Worm (Caenorhabditis elegans): ENCODE results near the gene Y48C3A.20.

DNA sequence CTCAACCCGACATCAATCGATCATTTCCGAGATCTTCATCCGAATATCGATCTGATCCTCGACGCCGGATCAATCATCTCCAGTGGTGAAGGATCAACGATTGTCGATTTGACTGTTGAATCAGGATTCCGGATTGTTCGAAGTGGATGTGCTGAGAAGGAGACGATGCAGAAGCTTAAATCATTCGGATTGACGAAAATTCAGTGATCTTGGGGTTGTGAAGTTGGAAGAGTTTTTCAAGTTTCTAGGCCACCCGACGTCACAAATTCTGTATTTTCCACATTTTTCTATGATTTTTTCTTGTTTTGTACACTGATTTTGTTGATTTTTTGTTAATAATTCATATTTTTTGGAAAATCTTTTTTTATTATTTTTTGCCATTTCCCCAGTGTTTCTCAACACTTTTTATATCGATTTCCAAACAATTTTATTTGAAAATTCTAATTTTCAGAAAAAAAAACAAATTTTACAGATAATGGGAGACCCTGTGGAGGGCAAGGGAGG, 45.2 kb downstream of the Y48C3A.20 start, which contains the start of gene Y48E1C.1:
- TF ChIP-seq pax-1 (tag; optimal IDR thresholded peaks at IDR 0.05) (no peak), ceh-6 (GFP tag; optimal IDR thresholded peaks at IDR 0.05) (no peak), elt-2 (tag; optimal IDR thresholded peaks at IDR 0.05) (no peak), C38D4.7 (GFP tag; optimal IDR thresholded peaks at IDR 0.05) (no peak), che-1 (tag; optimal IDR thresholded peaks at IDR 0.05) (no peak), hlh-30 (tag; optimal IDR thresholded peaks at IDR 0.05; ENCODE audit: insufficient read depth) (no peak)

Data from whole organism, late embryonic.